Fruit fly (Drosophila melanogaster): ENCODE data around the gene CG3793.

The CG3793 gene

DNA sequence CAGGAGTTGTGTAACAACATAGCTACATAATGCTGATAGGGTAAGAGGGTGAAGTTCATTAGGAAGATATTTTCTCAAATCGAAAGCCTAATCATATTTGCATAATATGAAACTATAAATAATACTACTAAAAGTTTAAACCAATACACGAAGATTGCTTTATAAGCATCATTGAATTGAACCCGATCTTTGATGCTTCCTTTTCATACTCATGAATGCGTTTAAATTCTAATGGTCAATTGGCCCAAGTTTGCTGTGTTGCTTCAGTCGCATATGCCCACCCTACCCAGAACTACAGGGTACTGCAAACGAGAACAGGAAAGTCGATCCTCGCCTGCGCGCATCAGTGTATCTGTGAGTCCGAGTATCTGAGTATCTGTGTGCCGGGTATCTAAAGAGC, 20.4 kb upstream of the CG3793 start (continued):
- TF ChIP-seq Sox14 (GFP tag; optimal IDR thresholded peaks at IDR 0.05) (peak; percentile 96), Sox15 (GFP tag; optimal IDR thresholded peaks at IDR 0.05) (peak; percentile 91), eg (GFP tag; IDR thresholded peaks at IDR 0.05) (no peak), CG15336 (GFP tag; IDR thresholded peaks at IDR 0.05) (no peak), Lpt (GFP tag; optimal IDR thresholded peaks at IDR 0.05) (peak; percentile 69), Gug (GFP tag; IDR thresholded peaks at IDR 0.05) (no peak), CG10669 (GFP tag; optimal IDR thresholded peaks at IDR 0.05) (peak; percentile 32), CG32006 (GFP tag; optimal IDR thresholded peaks at IDR 0.05) (peak; percentile 65), Hr39 (GFP tag; optimal IDR thresholded peaks at IDR 0.05) (peak; percentile 97), lz (GFP tag; optimal IDR thresholded peaks at IDR 0.05) (peak; percentile 97), CG1621 (tag; optimal IDR thresholded peaks at IDR 0.05) (peak; percentile 89), CG31627 (GFP tag; optimal IDR thresholded peaks at IDR 0.05) (peak; percentile 98), Smox (GFP tag; optimal IDR thresholded peaks at IDR 0.05) (peak; percentile 97), CG6276 (GFP tag; optimal IDR thresholded peaks at IDR 0.05) (no peak), dsx (GFP tag; optimal IDR thresholded peaks at IDR 0.05; ENCODE audit: poor library complexity, severe bottlenecking) (no peak), vri (GFP tag; optimal IDR thresholded peaks at IDR 0.05) (peak; percentile 94), CG4318 (GFP tag; optimal IDR thresholded peaks at IDR 0.05) (peak; percentile 12), esn (GFP tag; optimal IDR thresholded peaks at IDR 0.05) (peak; percentile 98), CG3032 (tag; optimal IDR thresholded peaks at IDR 0.05) (peak; percentile 40), topi (GFP tag; optimal IDR thresholded peaks at IDR 0.05) (peak; percentile 45)

DNA sequence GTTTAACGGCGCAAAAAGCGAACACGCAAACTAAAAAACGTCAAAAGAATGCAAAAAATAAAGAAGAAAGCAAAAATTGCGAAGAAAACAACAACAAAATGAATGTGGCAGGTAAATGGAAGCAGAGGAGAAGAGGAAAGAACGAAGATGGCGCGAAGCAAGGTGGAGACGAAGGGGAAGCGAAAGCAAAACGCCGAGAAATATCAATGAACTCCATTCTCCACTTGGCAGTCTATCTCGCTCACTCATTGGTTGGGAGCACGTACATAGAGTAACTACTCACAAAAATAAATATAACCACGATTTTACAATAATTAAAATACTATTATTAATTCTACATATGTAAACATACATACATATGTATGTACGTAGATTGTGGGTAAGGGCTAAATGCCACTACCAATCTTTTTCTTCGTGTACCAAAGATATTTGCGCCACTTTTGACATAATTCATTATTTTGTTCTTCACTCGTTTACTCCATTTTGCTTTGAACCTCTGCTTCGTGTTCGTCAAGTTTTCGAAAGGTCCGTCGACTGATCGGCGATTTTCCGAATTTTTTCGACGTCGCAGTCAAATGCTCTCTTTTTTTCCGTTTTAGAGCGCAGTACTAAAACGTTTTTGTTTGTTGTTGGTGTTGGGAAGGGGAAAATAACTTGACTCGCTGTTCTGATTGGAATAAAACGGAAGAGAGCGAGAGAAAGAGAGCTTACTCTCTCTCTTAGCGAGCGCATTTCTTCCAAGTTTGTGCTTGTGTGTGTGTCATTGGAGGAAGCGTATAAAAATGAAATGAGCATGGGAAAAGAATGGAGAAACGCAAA, 18.8 kb upstream of the CG3793 start:
- peak; percentile 40; the same call in 1 of the 3 replicates for TF ChIP-seq CG6163 (GFP tag; IDR thresholded peaks at IDR 0.05)
- peak; percentile 14 for TF ChIP-seq Sox102F (GFP tag; optimal IDR thresholded peaks at IDR 0.05)
- no peak for TF ChIP-seq CG6792 (GFP tag; optimal IDR thresholded peaks at IDR 0.05)
- peak; percentile 65 for TF ChIP-seq Sox14 (GFP tag; optimal IDR thresholded peaks at IDR 0.05)
- TF ChIP-seq ss (GFP tag; optimal IDR thresholded peaks at IDR 0.05), result peak; percentile 11 to 21
- TF ChIP-seq Eip78C (GFP tag), result peak; percentile 65
- TF ChIP-seq dsx (GFP tag; optimal IDR thresholded peaks at IDR 0.05; ENCODE audit: poor library complexity, severe bottlenecking), result peak; percentile 2
- TF ChIP-seq CG34406 (GFP tag; optimal IDR thresholded peaks at IDR 0.05), result no peak
- no peak for TF ChIP-seq topi (GFP tag; optimal IDR thresholded peaks at IDR 0.05)

DNA sequence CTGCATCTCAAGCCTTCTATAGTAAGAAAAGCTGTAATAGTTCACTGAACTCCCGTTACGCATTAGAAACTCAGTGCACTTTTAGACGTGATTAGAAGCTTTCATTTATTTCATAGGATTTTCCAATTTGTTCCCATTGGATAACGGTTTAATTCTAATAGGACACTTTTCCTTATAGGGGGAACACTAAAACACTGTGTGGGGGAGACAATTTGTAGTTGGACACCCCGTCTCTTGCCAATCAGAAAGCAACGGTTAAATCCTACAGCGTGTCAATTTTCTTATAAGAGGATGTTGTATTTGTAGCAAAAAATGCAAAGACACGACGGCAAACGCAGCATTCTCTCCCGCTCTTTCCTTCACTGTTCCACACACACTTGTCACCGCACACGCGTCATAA, 18.0 kb upstream of the CG3793 start:
- TF ChIP-seq CG1621 (tag; optimal IDR thresholded peaks at IDR 0.05), result no peak
- TF ChIP-seq CG3032 (tag; optimal IDR thresholded peaks at IDR 0.05), result no peak
- TF ChIP-seq CG3919 (GFP tag; optimal IDR thresholded peaks at IDR 0.05), result no peak
- no peak for TF ChIP-seq CG15336 (GFP tag; IDR thresholded peaks at IDR 0.05)
- no peak for TF ChIP-seq CG7368 (GFP tag; optimal IDR thresholded peaks at IDR 0.05)
- TF ChIP-seq fd59A (GFP tag; optimal IDR thresholded peaks at IDR 0.05), result no peak
- no peak for TF ChIP-seq Ets96B (tag; optimal IDR thresholded peaks at IDR 0.05)
- no peak for TF ChIP-seq OdsH (GFP tag; optimal IDR thresholded peaks at IDR 0.05)
- no peak for TF ChIP-seq ss (GFP tag; optimal IDR thresholded peaks at IDR 0.05)
- TF ChIP-seq spab (GFP tag; optimal IDR thresholded peaks at IDR 0.05), result no peak
- no peak for TF ChIP-seq Eip75B (GFP tag; optimal IDR thresholded peaks at IDR 0.05)
- no peak for TF ChIP-seq dac (GFP tag; optimal IDR thresholded peaks at IDR 0.05)
- TF ChIP-seq Smox (GFP tag; optimal IDR thresholded peaks at IDR 0.05), result no peak
- TF ChIP-seq cyc (GFP tag; optimal IDR thresholded peaks at IDR 0.05), result no peak
- no peak for TF ChIP-seq Met (GFP tag; optimal IDR thresholded peaks at IDR 0.05)
- TF ChIP-seq CG6792 (GFP tag; optimal IDR thresholded peaks at IDR 0.05), result no peak
- TF ChIP-seq CG4318 (GFP tag; optimal IDR thresholded peaks at IDR 0.05), result no peak
- TF ChIP-seq CG11902 (GFP tag; optimal IDR thresholded peaks at IDR 0.05), result no peak
- no peak for TF ChIP-seq Hr38 (GFP tag; optimal IDR thresholded peaks at IDR 0.05)
